Fruit fly (Drosophila melanogaster) whole organism, embryonic: ENCODE measurements around the gene Jon99Ci.
A peak's percentile ranks its signal among the peaks of the same experiment; 100 is the strongest.

ENCODE experiments used
- Ada2b ChIP-seq: fragments of 200-800 bp; sonication (Bioruptor generic); IDR thresholded peaks from 2 replicates; pipeline ENCODE4 v1.3.6; 2022; ENCODE audit warnings: missing biosample characterization, missing genetic modification characterization
- Blimp-1 ChIP-seq: fragments of 200-800 bp; sonication (Bioruptor generic); optimal IDR thresholded peaks from 3 replicates; lab custom pipeline; 2018; ENCODE audit warnings: missing biosample characterization, missing genetic modification characterization, mild to moderate bottlenecking, moderate library complexity, missing genetic modification reagents
- CG10462 ChIP-seq: fragments of 200-800 bp; sonication (Bioruptor generic); optimal IDR thresholded peaks from 2 replicates; lab custom pipeline; 2016; ENCODE audit warnings: missing biosample characterization, missing genetic modification characterization
- CG10543 ChIP-seq: fragments of 200-800 bp; sonication (Bioruptor generic); optimal IDR thresholded peaks from 3 replicates; lab custom pipeline; 2017; ENCODE audit warnings: missing biosample characterization, mild to moderate bottlenecking, missing genetic modification characterization, moderate library complexity
- CG12391 ChIP-seq: fragments of 200-800 bp; sonication (Bioruptor generic); optimal IDR thresholded peaks from 3 replicates; lab custom pipeline; 2018; ENCODE audit warnings: missing biosample characterization, mild to moderate bottlenecking, missing genetic modification characterization, moderate library complexity
- CG15601 ChIP-seq: fragments of 200-800 bp; sonication (Bioruptor generic); optimal IDR thresholded peaks from 3 replicates; lab custom pipeline; 2019; ENCODE audit warnings: missing biosample characterization, mild to moderate bottlenecking, missing genetic modification characterization, moderate library complexity
- CG17359 ChIP-seq: fragments of 200-800 bp; sonication (Bioruptor generic); optimal IDR thresholded peaks from 3 replicates; lab custom pipeline; 2018; ENCODE audit warnings: missing biosample characterization, mild to moderate bottlenecking, missing genetic modification characterization, moderate library complexity
- CG17385 ChIP-seq: fragments of 200-800 bp; sonication (Bioruptor generic); optimal IDR thresholded peaks from 3 replicates; lab custom pipeline; 2018; ENCODE audit warnings: missing biosample characterization, mild to moderate bottlenecking, missing genetic modification characterization
- CG18599 ChIP-seq: fragments of 200-800 bp; sonication (Bioruptor generic); optimal IDR thresholded peaks from 3 replicates; lab custom pipeline; 2017; ENCODE audit warnings: missing biosample characterization, missing genetic modification characterization, mild to moderate bottlenecking, moderate library complexity, missing genetic modification reagents
- CG2120 ChIP-seq: fragments of 200-800 bp; sonication (Bioruptor generic); optimal IDR thresholded peaks from 3 replicates; lab custom pipeline; 2016; ENCODE audit warnings: missing biosample characterization, missing genetic modification characterization
- CG30403 ChIP-seq: fragments of 200-800 bp; sonication (Bioruptor generic); optimal IDR thresholded peaks from 3 replicates; lab custom pipeline; 2016; ENCODE audit warnings: missing biosample characterization, missing genetic modification characterization
- CG31441 ChIP-seq: fragments of 200-800 bp; sonication (Bioruptor generic); IDR thresholded peaks from 2 replicates; pipeline ENCODE4 v1.3.6; 2022; ENCODE audit warnings: missing biosample characterization, missing genetic modification characterization
- CG3163 ChIP-seq: fragments of 200-800 bp; sonication (Bioruptor generic); optimal IDR thresholded peaks from 3 replicates; lab custom pipeline; 2016; ENCODE audit warnings: missing biosample characterization, missing genetic modification characterization
- CG42726 ChIP-seq: fragments of 200-800 bp; sonication (Bioruptor generic); IDR thresholded peaks from 2 replicates; pipeline ENCODE4 v1.3.6; 2022; ENCODE audit warnings: missing biosample characterization, missing genetic modification characterization; ENCODE audit not compliant: partially characterized antibody
- CG4328 ChIP-seq: fragments of 200-800 bp; sonication (Bioruptor generic); optimal IDR thresholded peaks from 3 replicates; lab custom pipeline; 2017; ENCODE audit warnings: missing biosample characterization, missing genetic modification reagents, missing genetic modification characterization
- CG6854 ChIP-seq: fragments of 200-800 bp; sonication (Bioruptor generic); optimal IDR thresholded peaks from 3 replicates; lab custom pipeline; 2017; ENCODE audit warnings: missing biosample characterization, mild to moderate bottlenecking, missing genetic modification characterization
- CG7987 ChIP-seq: fragments of 200-800 bp; sonication (Bioruptor generic); optimal IDR thresholded peaks from 2 replicates; lab custom pipeline; 2018; ENCODE audit warnings: missing biosample characterization, mild to moderate bottlenecking, missing genetic modification characterization, moderate library complexity
- CG9727 ChIP-seq: fragments of 200-800 bp; sonication (Bioruptor generic); optimal IDR thresholded peaks from 3 replicates; lab custom pipeline; 2017; ENCODE audit warnings: missing biosample characterization, mild to moderate bottlenecking, missing genetic modification characterization
- D19A ChIP-seq: fragments of 200-800 bp; optimal IDR thresholded peaks from 3 replicates; lab custom pipeline; 2019; ENCODE audit warnings: missing biosample characterization, mild to moderate bottlenecking, missing genetic modification characterization, moderate library complexity
- Drgx ChIP-seq: fragments of 200-800 bp; sonication (Bioruptor generic); IDR thresholded peaks from 2 replicates; pipeline ENCODE4 v1.3.6; 2022; ENCODE audit warnings: missing biosample characterization, missing genetic modification characterization
- HLH4C ChIP-seq: fragments of 200-800 bp; sonication (Bioruptor generic); IDR thresholded peaks from 3 replicates; pipeline ENCODE4 v1.3.6; 2022; ENCODE audit warnings: missing biosample characterization, missing genetic modification characterization; ENCODE audit not compliant: partially characterized antibody
- Hr51 ChIP-seq, 2 experiments: fragments of 200-800 bp; sonication (Bioruptor generic); optimal IDR thresholded peaks; 2 replicates in 1 of 2; 3 replicates in 1 of 2; lab custom pipeline; 2016 to 2018; ENCODE audit warnings: missing biosample characterization in 2 of 2, missing genetic modification characterization in 2 of 2, mild to moderate bottlenecking in 1 of 2, moderate library complexity in 1 of 2
- Jarid2 ChIP-seq: fragments of 200-800 bp; sonication (Bioruptor generic); optimal IDR thresholded peaks from 3 replicates; lab custom pipeline; 2017; ENCODE audit warnings: mild to moderate bottlenecking, missing biosample characterization, missing genetic modification reagents, missing genetic modification characterization
- MESR4 ChIP-seq: fragments of 200-800 bp; sonication (Bioruptor generic); optimal IDR thresholded peaks from 2 replicates; lab custom pipeline; 2018; ENCODE audit warnings: missing biosample characterization, mild to moderate bottlenecking, missing genetic modification characterization, moderate library complexity
- Med ChIP-seq: fragments of 200-800 bp; sonication (Bioruptor generic); peaks from one replicate; lab custom pipeline; 2016; ENCODE audit warnings: missing biosample characterization, missing genetic modification characterization, mild to moderate bottlenecking, inconsistent platforms, moderate library complexity
- NC2β ChIP-seq: fragments of 200-800 bp; sonication (Bioruptor generic); optimal IDR thresholded peaks from 2 replicates; lab custom pipeline; 2016; ENCODE audit warnings: missing biosample characterization, missing genetic modification characterization
- Opbp ChIP-seq: fragments of 200-800 bp; sonication (Bioruptor generic); IDR thresholded peaks from 3 replicates; pipeline ENCODE4 v1.3.6; 2022; ENCODE audit warnings: missing biosample characterization, missing genetic modification characterization; ENCODE audit not compliant: partially characterized antibody
- Sox102F ChIP-seq: fragments of 200-800 bp; sonication (Bioruptor generic); optimal IDR thresholded peaks from 2 replicates; lab custom pipeline; 2018; ENCODE audit warnings: missing biosample characterization, mild to moderate bottlenecking, missing genetic modification characterization, moderate library complexity
- aop ChIP-seq: fragments of 200-800 bp; sonication (Bioruptor generic); IDR thresholded peaks from 2 replicates; pipeline ENCODE4 v1.3.6; 2022; ENCODE audit warnings: missing biosample characterization, missing genetic modification characterization
- cg ChIP-seq: fragments of 200-800 bp; sonication (Bioruptor generic); optimal IDR thresholded peaks from 3 replicates; lab custom pipeline; 2019; ENCODE audit warnings: missing biosample characterization, mild to moderate bottlenecking, missing genetic modification characterization, moderate library complexity
- dmrt99B ChIP-seq: fragments of 200-800 bp; sonication (Bioruptor generic); optimal IDR thresholded peaks from 2 replicates; lab custom pipeline; 2018; ENCODE audit warnings: missing biosample characterization, mild to moderate bottlenecking, missing genetic modification characterization, moderate library complexity
- gsb-n ChIP-seq: fragments of 200-800 bp; sonication (Bioruptor generic); optimal IDR thresholded peaks from 3 replicates; lab custom pipeline; 2018; ENCODE audit warnings: missing biosample characterization, mild to moderate bottlenecking, missing genetic modification characterization
- kay ChIP-seq: fragments of 200-800 bp; sonication (Bioruptor generic); optimal IDR thresholded peaks from 2 replicates; lab custom pipeline; 2016; ENCODE audit warnings: missing biosample characterization, missing genetic modification characterization
- lov ChIP-seq, 2 experiments: fragments of 200-800 bp in 1 of 2; fragments of >200 bp in 1 of 2; sonication (Bioruptor generic) in 1 of 2; IDR thresholded peaks in 1 of 2; optimal IDR thresholded peaks in 1 of 2; 2 replicates in 1 of 2; 3 replicates in 1 of 2; pipeline versions ENCODE4 v1.3.6 to Lab custom; 2017 to 2022; ENCODE audit warnings: missing biosample characterization in 1 of 2, missing genetic modification characterization in 1 of 2
- nmo ChIP-seq: fragments of 200-800 bp; sonication (Bioruptor generic); optimal IDR thresholded peaks from 2 replicates; lab custom pipeline; 2018; ENCODE audit warnings: missing biosample characterization, mild to moderate bottlenecking, missing genetic modification characterization, moderate library complexity
- otp ChIP-seq: fragments of 200-800 bp; sonication (Bioruptor generic); IDR thresholded peaks from 3 replicates; pipeline ENCODE4, ENCODE4 v1.3.6; 2022; ENCODE audit warnings: missing biosample characterization, missing genetic modification characterization
- pan ChIP-seq, 4 experiments: fragments of >200 bp in 3 of 4; fragments of 200-800 bp in 1 of 4; sonication (Bioruptor generic) in 1 of 4; optimal IDR thresholded peaks in 3 of 4; IDR thresholded peaks in 1 of 4; 2 replicates each; pipeline versions ENCODE4 v1.3.6 to Lab custom; 2017 to 2022; ENCODE audit warnings: missing biosample characterization in 2 of 4, missing genetic modification characterization in 2 of 4, mixed read lengths in 1 of 4
- pros ChIP-seq: fragments of 200-800 bp; sonication (Bioruptor generic); optimal IDR thresholded peaks from 3 replicates; lab custom pipeline; 2019; ENCODE audit warnings: missing biosample characterization, mild to moderate bottlenecking, missing genetic modification characterization, moderate library complexity
- psq ChIP-seq: fragments of 200-800 bp; sonication (Bioruptor generic); optimal IDR thresholded peaks from 2 replicates; lab custom pipeline; 2017; ENCODE audit warnings: missing biosample characterization, missing genetic modification characterization
- sens ChIP-seq: fragments of 200-800 bp; sonication (Bioruptor generic); peaks from one replicate; lab custom pipeline; 2016; ENCODE audit warnings: missing biosample characterization, missing genetic modification characterization
- sens-2 ChIP-seq: fragments of 200-800 bp; sonication (Bioruptor generic); IDR thresholded peaks from 2 replicates; pipeline ENCODE4 v1.3.6; 2022; ENCODE audit warnings: missing biosample characterization, missing genetic modification characterization
- sob ChIP-seq: fragments of 200-800 bp; sonication (Bioruptor generic); IDR thresholded peaks from 2 replicates; pipeline ENCODE4 v1.3.6; 2022; ENCODE audit warnings: missing biosample characterization, missing genetic modification characterization
- tna ChIP-seq: fragments of 200-800 bp; sonication (Bioruptor generic); IDR thresholded peaks from 2 replicates; pipeline ENCODE4 v1.3.6; 2022; ENCODE audit warnings: missing biosample characterization, missing genetic modification characterization; ENCODE audit not compliant: partially characterized antibody
- unc-4 ChIP-seq: fragments of 200-800 bp; sonication (Bioruptor generic); IDR thresholded peaks from 2 replicates; pipeline ENCODE4 v1.3.6; 2022; ENCODE audit warnings: missing biosample characterization, missing genetic modification characterization; ENCODE audit not compliant: partially characterized antibody
- vvl ChIP-seq: fragments of 200-800 bp; sonication (Bioruptor generic); IDR thresholded peaks from 2 replicates; pipeline ENCODE4 v1.3.6; 2022; ENCODE audit warnings: missing biosample characterization, missing genetic modification characterization
- z ChIP-seq: fragments of 200-800 bp; sonication (Bioruptor generic); IDR thresholded peaks from 3 replicates; pipeline ENCODE4 v1.3.6; 2022; ENCODE audit warnings: missing biosample characterization, missing genetic modification characterization
- zfh1 ChIP-seq: fragments of 200-800 bp; sonication (Bioruptor generic); IDR thresholded peaks from 3 replicates; pipeline ENCODE4 v1.3.6; 2022; ENCODE audit warnings: missing biosample characterization, missing genetic modification characterization

Gene Jon99Ci

DNA sequence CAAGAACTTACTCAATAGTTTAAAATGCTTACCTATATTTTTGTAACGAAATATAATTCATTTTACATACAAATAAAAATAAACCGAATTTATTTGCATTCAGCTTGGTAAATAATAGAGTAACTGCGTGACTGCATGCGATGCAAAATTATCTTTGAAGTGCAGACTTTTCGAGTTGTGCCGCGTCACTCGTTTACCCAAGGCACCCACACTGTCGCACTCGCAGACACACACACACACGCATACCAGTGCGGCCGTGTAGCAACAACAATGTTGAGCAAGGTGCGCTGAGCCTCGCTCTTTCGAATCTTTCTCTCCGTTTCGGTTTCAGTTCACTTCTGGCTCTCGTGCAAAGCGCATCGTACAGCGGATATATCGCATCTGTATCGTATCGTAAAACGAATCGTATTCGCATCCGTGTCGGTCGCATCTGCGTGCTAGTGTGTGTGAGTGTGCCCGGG is 49.2 kb downstream of the Jon99Ci start, which contains the start of gene CG31038 (continued):
- TF ChIP-seq nmo (GFP tag; lab: Kevin White, UChicago) (peak; percentile 23), Drgx (GFP tag; lab: Robert Waterston, UW) (peak; percentile 34; the same call in 1 of the 2 replicates), CG18599 (GFP tag; lab: Kevin White, UChicago) (peak; percentile 15), Opbp (GFP tag; lab: Robert Waterston, UW) (peak; percentile 62; the same call in 2 of the 3 replicates), psq (no peak), Jarid2 (GFP tag; lab: Kevin White, UChicago) (peak; percentile 96), Sox102F (GFP tag; lab: Kevin White, UChicago) (peak; percentile 10), sens-2 (GFP tag; lab: Robert Waterston, UW) (peak; percentile 41; the same call in 1 of the 2 replicates), CG9727 (GFP tag; lab: Kevin White, UChicago) (peak; percentile 10), CG31441 (GFP tag; lab: Robert Waterston, UW) (peak; percentile 24), gsb-n (peak; percentile 36), pros (GFP tag; lab: Kevin White, UChicago) (peak; percentile 34), CG10543 (peak; percentile 34), lov (optimal IDR thresholded peaks at IDR 0.05; lab: Kevin White, UChicago) (no peak), lov (GFP tag; IDR thresholded peaks at IDR 0.05; lab: Robert Waterston, UW) (0 out of 3 replicates have a peak, but pooled peaks have one; percentile 40), CG15601 (tag; lab: Kevin White, UChicago) (peak; percentile 80), CG30403 (GFP tag; lab: Kevin White, UChicago) (peak; percentile 7), CG4328 (GFP tag; lab: Kevin White, UChicago) (no peak), Ada2b (GFP tag; lab: Robert Waterston, UW) (no peak), CG10462 (no peak), CG42726 (peak; percentile 63; the same call in 1 of the 2 replicates), unc-4 (GFP tag; lab: Robert Waterston, UW) (peak; percentile 40; the same call in 1 of the 2 replicates), CG7987 (GFP tag; lab: Kevin White, UChicago) (peak; percentile 34), sob (GFP tag; lab: Robert Waterston, UW) (peak; percentile 57), otp (GFP tag; lab: Robert Waterston, UW) (peak; percentile 29; the same call in 1 of the 3 replicates), kay (GFP tag; lab: Kevin White, UChicago) (peak; percentile 43), sens (GFP tag; lab: Kevin White, UChicago) (peak; percentile 76), CG12391 (tag; lab: Kevin White, UChicago) (no peak), CG6854 (no peak), CG17385 (GFP tag; lab: Kevin White, UChicago) (peak; percentile 14), Blimp-1 (peak; percentile 4), HLH4C (GFP tag; lab: Robert Waterston, UW) (peak; percentile 42; the same call in 1 of the 3 replicates), Med (GFP tag; lab: Kevin White, UChicago) (peak; percentile 88), CG3163 (GFP tag; lab: Kevin White, UChicago) (peak; percentile 79), z (GFP tag; lab: Robert Waterston, UW) (peak; percentile 80), vvl (peak; percentile 57; the same call in 1 of the 2 replicates), zfh1 (GFP tag; lab: Robert Waterston, UW) (peak; percentile 55; the same call in 2 of the 3 replicates), dmrt99B (tag; lab: Kevin White, UChicago) (peak; percentile 40), CG2120 (no peak), CG17359 (peak; percentile 22), tna (GFP tag; lab: Robert Waterston, UW) (peak; percentile 50; the same call in 1 of the 2 replicates), pan (optimal IDR thresholded peaks at IDR 0.05; lab: Kevin White, UChicago) (no peak), pan (GFP tag; optimal IDR thresholded peaks at IDR 0.05 in 1 of 2, IDR thresholded peaks at IDR 0.05 in 1 of 2) (peak in 1 of 2 experiments; percentile 62), MESR4 (peak; percentile 15), aop (0 out of 2 replicates have a peak, but pooled peaks have one; percentile 3), NC2β (GFP tag; lab: Kevin White, UChicago) (no peak), cg (GFP tag; lab: Kevin White, UChicago) (peak; percentile 97), Hr51 (GFP tag; optimal IDR thresholded peaks at IDR 0.05; lab: Kevin White, UChicago) (peak in 1 of 2 experiments; percentile 25), D19A (peak; percentile 91)
